Worm (Caenorhabditis elegans): ENCODE results near the gene ZK596.3.

ce11 chrIV:10916134-10916533 is 12.0 kb upstream of the ZK596.3 start:
- TF ChIP-seq lsy-2 (tag; optimal IDR thresholded peaks at IDR 0.05), result no peak
- TF ChIP-seq nhr-12 (tag; optimal IDR thresholded peaks at IDR 0.05), result no peak
- no peak for TF ChIP-seq ztf-11 (tag; optimal IDR thresholded peaks at IDR 0.05)
- no peak for TF ChIP-seq elt-1 (tag; optimal IDR thresholded peaks at IDR 0.05; ENCODE audit: borderline replicate concordance, insufficient read depth)
- TF ChIP-seq nhr-76 (tag; optimal IDR thresholded peaks at IDR 0.05), result no peak
- TF ChIP-seq nhr-28 (tag; optimal IDR thresholded peaks at IDR 0.05), result no peak
- no peak for TF ChIP-seq cnd-1 (tag; optimal IDR thresholded peaks at IDR 0.05)
- no peak for TF ChIP-seq blmp-1 (tag; optimal IDR thresholded peaks at IDR 0.05)
- no peak for TF ChIP-seq unc-39 (tag; optimal IDR thresholded peaks at IDR 0.05)
- TF ChIP-seq drap-1 (GFP tag; optimal IDR thresholded peaks at IDR 0.05), result no peak
- TF ChIP-seq nhr-237 (tag; optimal IDR thresholded peaks at IDR 0.05), result no peak
